Worm (Caenorhabditis elegans) whole organism, L1 larva: ENCODE results near the gene hmit-1.2.

Experiments used
- C04F5.9 ChIP-seq: sonication (generic microtip); optimal IDR thresholded peaks from 2 replicates; lab custom pipeline; 2016; ENCODE audit warnings: missing genetic modification characterization, missing compliant biosample characterization
- C34B4.2 ChIP-seq: sonication (generic microtip); optimal IDR thresholded peaks from 2 replicates; lab custom pipeline; 2017; ENCODE audit warnings: mild to moderate bottlenecking, missing genetic modification characterization, missing compliant biosample characterization
- aly-2 ChIP-seq: fragments of 150-350 bp; optimal IDR thresholded peaks from 2 replicates; lab custom pipeline; 2014; ENCODE audit warnings: missing biosample characterization, missing genetic modification characterization
- blmp-1 ChIP-seq: fragments of 150-350 bp; optimal IDR thresholded peaks from 2 replicates; lab custom pipeline; 2014; ENCODE audit warnings: missing biosample characterization, missing genetic modification characterization
- ceh-90 ChIP-seq: sonication (generic microtip); optimal IDR thresholded peaks from 2 replicates; lab custom pipeline; 2016; ENCODE audit warnings: missing genetic modification characterization, missing compliant biosample characterization
- dpl-1 ChIP-seq, 3 experiments: fragments of 150-350 bp in 2 of 3; sonication (generic microtip) in 1 of 3; optimal IDR thresholded peaks; 2 replicates each; lab custom pipeline; 2014 to 2017; ENCODE audit warnings: missing biosample characterization in 3 of 3, missing genetic modification characterization in 3 of 3, missing genetic modification reagents in 3 of 3
- dsc-1 ChIP-seq: sonication (generic microtip); optimal IDR thresholded peaks from 2 replicates; lab custom pipeline; 2016; ENCODE audit warnings: mild to moderate bottlenecking, missing genetic modification characterization, missing compliant biosample characterization
- efl-1 ChIP-seq, 4 experiments: fragments of 150-350 bp; optimal IDR thresholded peaks in 3 of 4; peaks in 1 of 4; 1 replicate in 1 of 4; 2 replicates in 3 of 4; lab custom pipeline; 2014; ENCODE audit warnings: missing biosample characterization in 2 of 4, missing genetic modification characterization in 2 of 4, missing genetic modification reagents in 2 of 4
- efl-3 ChIP-seq: fragments of 200-800 bp; sonication (Bioruptor generic); optimal IDR thresholded peaks from 2 replicates; lab custom pipeline; 2018; ENCODE audit warnings: mild to moderate bottlenecking, missing genetic modification characterization, missing compliant biosample characterization
- egl-27 ChIP-seq, 2 experiments: fragments of 150-350 bp in 1 of 2; sonication (generic microtip); optimal IDR thresholded peaks; 3 replicates each; lab custom pipeline; 2017 to 2018; ENCODE audit warnings: missing biosample characterization in 2 of 2, missing genetic modification characterization in 2 of 2, missing genetic modification reagents in 2 of 2
- elt-2 ChIP-seq: sonication (generic microtip); optimal IDR thresholded peaks from 2 replicates; lab custom pipeline; 2016; ENCODE audit warnings: missing genetic modification characterization, mild to moderate bottlenecking, inconsistent platforms, missing compliant biosample characterization, missing genetic modification reagents
- ets-5 ChIP-seq: fragments of 200-800 bp; sonication (Bioruptor generic); IDR thresholded peaks from 2 replicates; pipeline ENCODE4 v1.3.6; 2022; ENCODE audit warnings: missing genetic modification characterization, missing compliant biosample characterization
- fkh-10 ChIP-seq: sonication (generic microtip); optimal IDR thresholded peaks from 2 replicates; lab custom pipeline; 2017; ENCODE audit warnings: missing biosample characterization, missing genetic modification reagents, missing genetic modification characterization
- grh-1 ChIP-seq: fragments of 200-800 bp; sonication (Bioruptor generic); IDR thresholded peaks from 2 replicates; pipeline ENCODE4 v1.3.6; 2022; ENCODE audit warnings: missing genetic modification reagents, missing genetic modification characterization, missing compliant biosample characterization
- isw-1 ChIP-seq: fragments of 200-800 bp; sonication (Bioruptor generic); IDR thresholded peaks from 2 replicates; pipeline ENCODE4 v1.3.6; 2022; ENCODE audit warnings: missing genetic modification characterization, missing compliant biosample characterization
- lin-13 ChIP-seq: fragments of 150-350 bp; optimal IDR thresholded peaks from 2 replicates; lab custom pipeline; 2014; ENCODE audit warnings: missing biosample characterization, missing genetic modification reagents, missing genetic modification characterization
- lin-14 ChIP-seq: fragments of 200-800 bp; sonication (Bioruptor generic); optimal IDR thresholded peaks from 2 replicates; lab custom pipeline; 2018; ENCODE audit warnings: mild to moderate bottlenecking, missing genetic modification characterization, moderate library complexity, missing compliant biosample characterization
- lir-3 ChIP-seq: sonication (generic microtip); optimal IDR thresholded peaks from 2 replicates; lab custom pipeline; 2016; ENCODE audit warnings: mild to moderate bottlenecking, missing genetic modification characterization, moderate library complexity, missing compliant biosample characterization; ENCODE audit not compliant: poor library complexity
- lsy-2 ChIP-seq, 2 experiments: fragments of 150-350 bp; optimal IDR thresholded peaks; 2 replicates each; lab custom pipeline; 2014; ENCODE audit warnings: missing biosample characterization in 2 of 2, missing genetic modification characterization in 2 of 2
- mab-9 ChIP-seq: fragments of 200-800 bp; sonication (Bioruptor generic); IDR thresholded peaks from 2 replicates; pipeline ENCODE4 v1.3.6; 2022; ENCODE audit warnings: missing genetic modification reagents, missing genetic modification characterization, missing compliant biosample characterization
- mdl-1 ChIP-seq, 2 experiments: fragments of 150-350 bp; optimal IDR thresholded peaks; 2 replicates each; lab custom pipeline; 2014 to 2017; ENCODE audit warnings: missing biosample characterization in 2 of 2, missing genetic modification characterization in 2 of 2, inconsistent platforms in 1 of 2
- mef-2 ChIP-seq: fragments of 150-350 bp; optimal IDR thresholded peaks from 2 replicates; lab custom pipeline; 2014; ENCODE audit warnings: missing biosample characterization, missing genetic modification characterization
- nhr-11 ChIP-seq: fragments of 150-350 bp; optimal IDR thresholded peaks from 2 replicates; lab custom pipeline; 2014; ENCODE audit warnings: missing biosample characterization, missing genetic modification characterization
- nhr-12 ChIP-seq: sonication (generic microtip); optimal IDR thresholded peaks from 2 replicates; lab custom pipeline; 2017; ENCODE audit warnings: missing biosample characterization, missing genetic modification characterization
- nhr-19 ChIP-seq: fragments of 200-800 bp; sonication (Bioruptor generic); conservative IDR thresholded peaks from 2 replicates; pipeline ENCODE4 v1.3.6; 2022; ENCODE audit warnings: missing genetic modification characterization, missing compliant biosample characterization
- nhr-28 ChIP-seq: fragments of 150-350 bp; optimal IDR thresholded peaks from 2 replicates; lab custom pipeline; 2014; ENCODE audit warnings: missing biosample characterization, missing genetic modification characterization
- nhr-47 ChIP-seq: sonication (generic microtip); optimal IDR thresholded peaks from 2 replicates; lab custom pipeline; 2016; ENCODE audit warnings: mild to moderate bottlenecking, missing genetic modification characterization, moderate library complexity, missing compliant biosample characterization
- nhr-76 ChIP-seq: sonication (generic microtip); optimal IDR thresholded peaks from 2 replicates; lab custom pipeline; 2017; ENCODE audit warnings: missing biosample characterization, missing genetic modification characterization
- nhr-84 ChIP-seq: sonication (generic microtip); optimal IDR thresholded peaks from 2 replicates; lab custom pipeline; 2017; ENCODE audit warnings: missing biosample characterization, missing genetic modification characterization
- nhr-85 ChIP-seq: sonication (generic microtip); peaks from one replicate; lab custom pipeline; 2016; ENCODE audit warnings: missing genetic modification characterization, inconsistent platforms, missing compliant biosample characterization
- nhr-90 ChIP-seq: sonication (generic microtip); optimal IDR thresholded peaks from 2 replicates; lab custom pipeline; 2016; ENCODE audit warnings: mild to moderate bottlenecking, missing genetic modification characterization, missing compliant biosample characterization; ENCODE audit not compliant: poor library complexity
- pqm-1 ChIP-seq: sonication (generic microtip); optimal IDR thresholded peaks from 3 replicates; lab custom pipeline; 2017; ENCODE audit warnings: missing biosample characterization, missing genetic modification characterization
- skn-1 ChIP-seq: fragments of 150-350 bp; optimal IDR thresholded peaks from 2 replicates; lab custom pipeline; 2014; ENCODE audit warnings: missing biosample characterization, missing genetic modification characterization
- snpc-4 ChIP-seq: fragments of 150-350 bp; optimal IDR thresholded peaks from 2 replicates; lab custom pipeline; 2014; ENCODE audit warnings: missing biosample characterization, missing genetic modification characterization
- snu-23 ChIP-seq: sonication (generic microtip); optimal IDR thresholded peaks from 2 replicates; lab custom pipeline; 2016; ENCODE audit warnings: missing genetic modification characterization, missing compliant biosample characterization
- sox-4 ChIP-seq: sonication (generic microtip); optimal IDR thresholded peaks from 2 replicates; lab custom pipeline; 2016; ENCODE audit warnings: missing genetic modification characterization, missing compliant biosample characterization
- sptf-1 ChIP-seq: fragments of 150-350 bp; optimal IDR thresholded peaks from 2 replicates; lab custom pipeline; 2014; ENCODE audit warnings: missing biosample characterization, missing genetic modification characterization
- swsn-7 ChIP-seq: sonication (generic microtip); optimal IDR thresholded peaks from 2 replicates; lab custom pipeline; 2016; ENCODE audit warnings: missing genetic modification characterization, missing compliant biosample characterization
- tbx-2 ChIP-seq: sonication (generic microtip); optimal IDR thresholded peaks from 2 replicates; lab custom pipeline; 2016; ENCODE audit warnings: missing genetic modification characterization, missing compliant biosample characterization
- unc-130 ChIP-seq: fragments of 150-350 bp; optimal IDR thresholded peaks from 2 replicates; lab custom pipeline; 2017; ENCODE audit warnings: missing biosample characterization, missing genetic modification characterization, inconsistent platforms
- unc-30 ChIP-seq: sonication (generic microtip); optimal IDR thresholded peaks from 2 replicates; lab custom pipeline; 2017; ENCODE audit warnings: missing biosample characterization, missing genetic modification characterization
- unc-86 ChIP-seq: sonication (generic microtip); optimal IDR thresholded peaks from 2 replicates; lab custom pipeline; 2016; ENCODE audit warnings: missing genetic modification characterization, missing compliant biosample characterization
- unc-98 ChIP-seq: fragments of 200-800 bp; sonication (Bioruptor generic); IDR thresholded peaks from 2 replicates; pipeline ENCODE4 v1.3.6; 2022; ENCODE audit warnings: missing genetic modification characterization, missing compliant biosample characterization
- xbp-1 ChIP-seq: sonication (generic microtip); optimal IDR thresholded peaks from 2 replicates; lab custom pipeline; 2016; ENCODE audit warnings: missing genetic modification characterization, missing compliant biosample characterization
- zag-1 ChIP-seq: fragments of 150-350 bp; optimal IDR thresholded peaks from 2 replicates; lab custom pipeline; 2014; ENCODE audit warnings: missing biosample characterization, missing genetic modification characterization

Gene hmit-1.2

ce11 chrV:18569445-18569844 is 44.9 kb downstream of the hmit-1.2 start (continued):
- TF ChIP-seq dpl-1 (GFP tag; optimal IDR thresholded peaks at IDR 0.05; lab: Kevin White, UChicago) (peak in 1 of 3 experiments; percentile 15), unc-98 (GFP tag; lab: Robert Waterston, UW) (no peak), swsn-7 (no peak), mef-2 (no peak), lin-14 (GFP tag; lab: Kevin White, UChicago) (peak; percentile 67), blmp-1 (tag; lab: Kevin White, UChicago) (peak; percentile 36), isw-1 (no peak), nhr-19 (GFP tag; lab: Robert Waterston, UW) (no peak; the same call in 1 of the 2 replicates), sox-4 (no peak), efl-3 (no peak), tbx-2 (tag; lab: Kevin White, UChicago) (no peak), elt-2 (tag; lab: Kevin White, UChicago) (no peak), nhr-84 (tag; lab: Kevin White, UChicago) (no peak), nhr-76 (no peak), lir-3 (tag; lab: Kevin White, UChicago) (no peak), egl-27 (tag; optimal IDR thresholded peaks at IDR 0.05; lab: Kevin White, UChicago) (no peak), C04F5.9 (no peak), snu-23 (peak; percentile 40), dsc-1 (no peak), nhr-28 (tag; lab: Kevin White, UChicago) (no peak), nhr-11 (tag; lab: Kevin White, UChicago) (no peak), nhr-90 (tag; lab: Kevin White, UChicago) (peak; percentile 14), nhr-47 (tag; lab: Kevin White, UChicago) (no peak), C34B4.2 (tag; lab: Kevin White, UChicago) (no peak)

ce11 chrV:18571533-18571932 is 47.0 kb downstream of the hmit-1.2 start, which contains the start of gene Y51A2D.21:
Gene Y51A2D.21 (plus strand): TSS chrV:18571833.
- no peak for TF ChIP-seq aly-2
- TF ChIP-seq nhr-12 (tag; lab: Kevin White, UChicago), result no peak
- no peak for TF ChIP-seq lin-14 (GFP tag; lab: Kevin White, UChicago)
- no peak for TF ChIP-seq nhr-19 (GFP tag; lab: Robert Waterston, UW)

- TF ChIP-seq lsy-2 (tag; optimal IDR thresholded peaks at IDR 0.05; lab: Kevin White, UChicago) (peak in 1 of 2 experiments; percentile 59), nhr-85 (tag; lab: Kevin White, UChicago) (peak; percentile 72), unc-98 (GFP tag; lab: Robert Waterston, UW) (no peak)
Measured at ce11 chrV:18573199-18573598, 48.6 kb downstream of the hmit-1.2 start.

ce11 chrV:18575084-18575483 is 50.5 kb downstream of the hmit-1.2 start:
- TF ChIP-seq ets-5 (GFP tag; lab: Robert Waterston, UW) (no peak), efl-1 (optimal IDR thresholded peaks at IDR 0.05; lab: Kevin White, UChicago) (no peak), efl-1 (GFP tag; optimal IDR thresholded peaks at IDR 0.05 in 1 of 2; lab: Kevin White, UChicago) (peak in 1 of 2 experiments; percentile 91), ceh-90 (tag; lab: Kevin White, UChicago) (no peak), lsy-2 (tag; optimal IDR thresholded peaks at IDR 0.05; lab: Kevin White, UChicago) (peak in 1 of 2 experiments; percentile 16), nhr-11 (tag; lab: Kevin White, UChicago) (no peak), pqm-1 (tag; lab: Kevin White, UChicago) (no peak)
- TF ChIP-seq, all 84 proteins: peak for 2

ce11 chrV:18576128-18576527 is 51.6 kb downstream of the hmit-1.2 start:
- TF ChIP-seq zag-1 (tag; lab: Kevin White, UChicago) (no peak), nhr-12 (tag; lab: Kevin White, UChicago) (no peak), fkh-10 (GFP tag; lab: Kevin White, UChicago) (no peak), lin-13 (GFP tag; lab: Kevin White, UChicago) (no peak), unc-86 (tag; lab: Kevin White, UChicago) (no peak), nhr-90 (tag; lab: Kevin White, UChicago) (no peak), skn-1 (tag; lab: Kevin White, UChicago) (no peak), snpc-4 (tag; lab: Kevin White, UChicago) (no peak), unc-130 (tag; lab: Kevin White, UChicago) (no peak), unc-30 (tag; lab: Kevin White, UChicago) (no peak), tbx-2 (tag; lab: Kevin White, UChicago) (no peak), mdl-1 (tag; optimal IDR thresholded peaks at IDR 0.05; lab: Kevin White, UChicago) (no peak), nhr-85 (tag; lab: Kevin White, UChicago) (no peak), xbp-1 (no peak), sptf-1 (tag; lab: Kevin White, UChicago) (no peak), mab-9 (GFP tag; lab: Robert Waterston, UW) (no peak), aly-2 (no peak), grh-1 (no peak)
